Worm (Caenorhabditis elegans) whole organism, early embryonic: ENCODE measurements around the gene ceh-21.

Experiments used
- F13C5.2 ChIP-seq: sonication (generic microtip); optimal IDR thresholded peaks from 2 replicates; lab custom pipeline; 2017; ENCODE audit warnings: mild to moderate bottlenecking, missing genetic modification characterization, inconsistent platforms, missing compliant biosample characterization
- aly-1 ChIP-seq: sonication (generic microtip); optimal IDR thresholded peaks from 2 replicates; lab custom pipeline; 2016; ENCODE audit warnings: missing genetic modification characterization, missing compliant biosample characterization
- ama-1 ChIP-seq: fragments of 150-350 bp; optimal IDR thresholded peaks from 2 replicates; lab custom pipeline; 2014
- ceh-13 ChIP-seq: fragments of 200-800 bp; sonication (Bioruptor generic); optimal IDR thresholded peaks from 2 replicates; lab custom pipeline; 2018; ENCODE audit warnings: mild to moderate bottlenecking, missing genetic modification characterization, missing compliant biosample characterization
- ets-7 ChIP-seq: sonication (generic microtip); optimal IDR thresholded peaks from 2 replicates; lab custom pipeline; 2016; ENCODE audit warnings: missing genotype, missing genetic modification characterization, missing compliant biosample characterization
- flt-1 ChIP-seq: fragments of 200-800 bp; sonication (Bioruptor generic); IDR thresholded peaks from 2 replicates; pipeline ENCODE4 v1.3.6; 2022; ENCODE audit warnings: missing genetic modification characterization, missing compliant biosample characterization
- hnd-1 ChIP-seq: sonication (generic microtip); optimal IDR thresholded peaks from 2 replicates; lab custom pipeline; 2016; ENCODE audit warnings: missing genetic modification characterization, missing compliant biosample characterization
- pes-1 ChIP-seq: fragments of 200-800 bp; sonication (Bioruptor generic); IDR thresholded peaks from 2 replicates; pipeline ENCODE4 v1.3.6; 2022; ENCODE audit warnings: missing genetic modification reagents, missing genetic modification characterization, missing compliant biosample characterization
- tbx-11 ChIP-seq: fragments of 200-800 bp; sonication (Bioruptor generic); IDR thresholded peaks from 2 replicates; pipeline ENCODE4 v1.3.6; 2022; ENCODE audit warnings: missing genetic modification characterization, missing compliant biosample characterization
- tbx-37 ChIP-seq: fragments of 200-800 bp; sonication (Bioruptor generic); conservative IDR thresholded peaks from 2 replicates; pipeline ENCODE4 v1.3.6; 2022; ENCODE audit warnings: missing genetic modification reagents, missing genetic modification characterization, missing compliant biosample characterization
- tra-4 ChIP-seq: sonication (generic microtip); optimal IDR thresholded peaks from 2 replicates; lab custom pipeline; 2017; ENCODE audit warnings: missing genetic modification characterization, missing compliant biosample characterization

- TF ChIP-seq tra-4 (tag; lab: Kevin White, UChicago) (no peak), ama-1 (no peak), flt-1 (no peak), F13C5.2 (no peak), pes-1 (no peak), tbx-11 (GFP tag; lab: Robert Waterston, UW) (no peak), hnd-1 (no peak), aly-1 (no peak), ets-7 (no peak), ceh-13 (GFP tag; lab: Kevin White, UChicago) (no peak), tbx-37 (GFP tag; lab: Robert Waterston, UW) (no peak)
These were observed 12.4 kb upstream of the ceh-21 start, which contains the start of gene tbx-41 for ce11 chrX:1864946-1865345.
